Worm (Caenorhabditis elegans) whole organism, late embryonic: ENCODE data around the gene F38E9.4.

Experiments used
- ama-1 ChIP-seq: fragments of 150-350 bp; optimal IDR thresholded peaks from 2 replicates; lab custom pipeline; 2014
- dve-1 ChIP-seq: sonication (generic microtip); optimal IDR thresholded peaks from 2 replicates; lab custom pipeline; 2017; ENCODE audit warnings: antibody characterized with exemption, mild to moderate bottlenecking, missing genetic modification characterization, missing compliant biosample characterization
- fax-1 ChIP-seq: sonication (generic microtip); optimal IDR thresholded peaks from 2 replicates; lab custom pipeline; 2016; ENCODE audit warnings: missing genotype, missing genetic modification characterization, missing compliant biosample characterization
- lin-11 ChIP-seq: fragments of 200-800 bp; sonication (Bioruptor generic); optimal IDR thresholded peaks from 2 replicates; lab custom pipeline; 2018; ENCODE audit warnings: mild to moderate bottlenecking, missing genetic modification characterization, missing compliant biosample characterization
- nhr-11 ChIP-seq: fragments of 150-350 bp; optimal IDR thresholded peaks from 2 replicates; lab custom pipeline; 2014; ENCODE audit warnings: missing biosample characterization, missing genetic modification characterization
- pha-4 ChIP-seq: fragments of 150-350 bp; optimal IDR thresholded peaks from 2 replicates; lab custom pipeline; 2018; ENCODE audit warnings: missing biosample characterization, missing genetic modification reagents, missing genetic modification characterization
- sox-4 ChIP-seq: sonication (generic microtip); optimal IDR thresholded peaks from 2 replicates; lab custom pipeline; 2017; ENCODE audit warnings: mild to moderate bottlenecking, missing genetic modification characterization, inconsistent platforms, missing compliant biosample characterization
- ttx-3 ChIP-seq: sonication (generic microtip); optimal IDR thresholded peaks from 2 replicates; lab custom pipeline; 2016; ENCODE audit warnings: missing genetic modification reagents, missing genetic modification characterization, missing compliant biosample characterization
- unc-42 ChIP-seq: sonication (generic microtip); optimal IDR thresholded peaks from 2 replicates; lab custom pipeline; 2016; ENCODE audit warnings: missing genotype, missing genetic modification characterization, missing compliant biosample characterization

ce11 chrX:16404815-16405214, 46.9 kb upstream of the F38E9.4 start:
- TF ChIP-seq lin-11 (tag; lab: Kevin White, UChicago) (no peak), fax-1 (tag; lab: Kevin White, UChicago) (no peak), nhr-11 (tag; lab: Kevin White, UChicago) (no peak), sox-4 (tag; lab: Kevin White, UChicago) (no peak), ama-1 (lab: Kevin White, UChicago) (no peak), pha-4 (no peak), unc-42 (tag; lab: Kevin White, UChicago) (no peak), ttx-3 (tag; lab: Kevin White, UChicago) (no peak), dve-1 (tag; lab: Kevin White, UChicago) (no peak)
